Fruit fly (Drosophila melanogaster): ENCODE data around the gene CG5162.

The CG5162 gene

dm6 chrX:17229475-17230169 lies 14.5 kb downstream of the CG5162 start (continued):
- no peak for TF ChIP-seq CG31441 (GFP tag; IDR thresholded peaks at IDR 0.05)
- TF ChIP-seq Doc2 (GFP tag; IDR thresholded peaks at IDR 0.05): no peak
- TF ChIP-seq CG34422 (GFP tag; IDR thresholded peaks at IDR 0.05): no peak
- TF ChIP-seq CG4404 (GFP tag; IDR thresholded peaks at IDR 0.05): no peak
- no peak for TF ChIP-seq Gsc (GFP tag; IDR thresholded peaks at IDR 0.05)
- TF ChIP-seq Nf-YB (GFP tag; optimal IDR thresholded peaks at IDR 0.05): no peak
- no peak for TF ChIP-seq CG18764 (GFP tag; optimal IDR thresholded peaks at IDR 0.05)
- no peak for TF ChIP-seq ken (GFP tag; IDR thresholded peaks at IDR 0.05)
- TF ChIP-seq H2.0 (GFP tag; IDR thresholded peaks at IDR 0.05): no peak
- TF ChIP-seq slou (GFP tag; optimal IDR thresholded peaks at IDR 0.05): no peak
- TF ChIP-seq yki (optimal IDR thresholded peaks at IDR 0.05): no peak
- no peak for TF ChIP-seq CG12219 (GFP tag; optimal IDR thresholded peaks at IDR 0.05)
- no peak for TF ChIP-seq lbe (GFP tag; optimal IDR thresholded peaks at IDR 0.05)
- TF ChIP-seq kni (GFP tag; optimal IDR thresholded peaks at IDR 0.05): peak; percentile 72
- no peak for TF ChIP-seq fu2 (GFP tag; optimal IDR thresholded peaks at IDR 0.05)
- no peak for TF ChIP-seq ATbp (GFP tag; optimal IDR thresholded peaks at IDR 0.05)
- no peak for TF ChIP-seq sc (optimal IDR thresholded peaks at IDR 0.05)
- peak; percentile 5 for TF ChIP-seq sc (GFP tag; optimal IDR thresholded peaks at IDR 0.05)
- peak; percentile 0 for TF ChIP-seq vfl (GFP tag; optimal IDR thresholded peaks at IDR 0.05)
- TF ChIP-seq Drgx (GFP tag; IDR thresholded peaks at IDR 0.05): no peak
- TF ChIP-seq gce (GFP tag; IDR thresholded peaks at IDR 0.05): no peak
- TF ChIP-seq CG18262 (tag; optimal IDR thresholded peaks at IDR 0.05): no peak
- TF ChIP-seq Pdp1 (GFP tag; optimal IDR thresholded peaks at IDR 0.05): peak; percentile 18 to 53
- no peak for TF ChIP-seq Mrtf (GFP tag; IDR thresholded peaks at IDR 0.05)
- TF ChIP-seq CG31388 (GFP tag; optimal IDR thresholded peaks at IDR 0.05): no peak
- peak; percentile 4 for TF ChIP-seq CHES-1-like (GFP tag; optimal IDR thresholded peaks at IDR 0.05)
- no peak for TF ChIP-seq E2f2 (GFP tag; IDR thresholded peaks at IDR 0.05)
- TF ChIP-seq CG17385 (GFP tag; optimal IDR thresholded peaks at IDR 0.05): peak; percentile 18
- TF ChIP-seq jumu (GFP tag; optimal IDR thresholded peaks at IDR 0.05): peak; percentile 38
- TF ChIP-seq CG34224 (GFP tag; IDR thresholded peaks at IDR 0.05; ENCODE audit: partially characterized antibody): no peak
- TF ChIP-seq jing (GFP tag; optimal IDR thresholded peaks at IDR 0.05): peak; percentile 8
- no peak for TF ChIP-seq maf-S (GFP tag; optimal IDR thresholded peaks at IDR 0.05)
- peak; percentile 15 for TF ChIP-seq Ets65A (GFP tag)
- TF ChIP-seq Dek (tag; optimal IDR thresholded peaks at IDR 0.05): no peak
- TF ChIP-seq Xbp1 (GFP tag; optimal IDR thresholded peaks at IDR 0.05): peak; percentile 34
- TF ChIP-seq CG3726 (GFP tag; IDR thresholded peaks at IDR 0.05): no peak
- TF ChIP-seq CG3838 (GFP tag; optimal IDR thresholded peaks at IDR 0.05): no peak
- TF ChIP-seq CG2120 (GFP tag; optimal IDR thresholded peaks at IDR 0.05): peak; percentile 44
- TF ChIP-seq Kr (GFP tag; optimal IDR thresholded peaks at IDR 0.05): no peak
- no peak for TF ChIP-seq Spps (tag; optimal IDR thresholded peaks at IDR 0.05)
- TF ChIP-seq CG11723 (GFP tag; optimal IDR thresholded peaks at IDR 0.05): no peak
- TF ChIP-seq CG11504 (tag; optimal IDR thresholded peaks at IDR 0.05): peak; percentile 33
- peak; percentile 16 for TF ChIP-seq zf30C (GFP tag; optimal IDR thresholded peaks at IDR 0.05)
- TF ChIP-seq ERR (GFP tag; optimal IDR thresholded peaks at IDR 0.05): no peak
- TF ChIP-seq Blimp-1 (GFP tag; optimal IDR thresholded peaks at IDR 0.05): peak; percentile 100
- no peak for TF ChIP-seq CG1024 (GFP tag; IDR thresholded peaks at IDR 0.05)
- TF ChIP-seq CG32532 (GFP tag; IDR thresholded peaks at IDR 0.05): no peak
- TF ChIP-seq Bgb (GFP tag; IDR thresholded peaks at IDR 0.05; ENCODE audit: partially characterized antibody): no peak
- TF ChIP-seq CG6689 (GFP tag; IDR thresholded peaks at IDR 0.05): no peak
- no peak for TF ChIP-seq CG10462 (GFP tag; optimal IDR thresholded peaks at IDR 0.05)
- no peak for TF ChIP-seq Xrp1 (GFP tag; IDR thresholded peaks at IDR 0.05)
- TF ChIP-seq CG6254 (GFP tag; optimal IDR thresholded peaks at IDR 0.05): no peak
